Fruit fly (Drosophila melanogaster): ENCODE results near the gene Rab6.

- TF ChIP-seq Pif1B (GFP tag; optimal IDR thresholded peaks at IDR 0.05): no peak
- TF ChIP-seq CG15710 (tag; optimal IDR thresholded peaks at IDR 0.05): no peak
- TF ChIP-seq CG8301 (tag; optimal IDR thresholded peaks at IDR 0.05): no peak
- no peak for TF ChIP-seq gl (tag; optimal IDR thresholded peaks at IDR 0.05)
- TF ChIP-seq fd96Ca (GFP tag; IDR thresholded peaks at IDR 0.05): no peak
- TF ChIP-seq EcR (GFP tag; optimal IDR thresholded peaks at IDR 0.05): no peak
- no peak for TF ChIP-seq CG9948 (tag; optimal IDR thresholded peaks at IDR 0.05)
- no peak for TF ChIP-seq CG34367 (tag; optimal IDR thresholded peaks at IDR 0.05)
- no peak for TF ChIP-seq CG8159 (tag; optimal IDR thresholded peaks at IDR 0.05)
- no peak for TF ChIP-seq rn (GFP tag; IDR thresholded peaks at IDR 0.05)
- TF ChIP-seq Pif1A (GFP tag; optimal IDR thresholded peaks at IDR 0.05): no peak
- no peak for TF ChIP-seq CG12605 (GFP tag; IDR thresholded peaks at IDR 0.05)
- TF ChIP-seq Ets98B (GFP tag; IDR thresholded peaks at IDR 0.05): no peak
These were observed 15.3 kb downstream of the Rab6 start for dm6 chr2L:12093652-12094051.
